Fruit fly (Drosophila melanogaster): Measurements from ENCODE around the gene B-H2.
A peak's percentile ranks its signal among the peaks of the same experiment; 100 is the strongest.

B-H2 gene

DNA sequence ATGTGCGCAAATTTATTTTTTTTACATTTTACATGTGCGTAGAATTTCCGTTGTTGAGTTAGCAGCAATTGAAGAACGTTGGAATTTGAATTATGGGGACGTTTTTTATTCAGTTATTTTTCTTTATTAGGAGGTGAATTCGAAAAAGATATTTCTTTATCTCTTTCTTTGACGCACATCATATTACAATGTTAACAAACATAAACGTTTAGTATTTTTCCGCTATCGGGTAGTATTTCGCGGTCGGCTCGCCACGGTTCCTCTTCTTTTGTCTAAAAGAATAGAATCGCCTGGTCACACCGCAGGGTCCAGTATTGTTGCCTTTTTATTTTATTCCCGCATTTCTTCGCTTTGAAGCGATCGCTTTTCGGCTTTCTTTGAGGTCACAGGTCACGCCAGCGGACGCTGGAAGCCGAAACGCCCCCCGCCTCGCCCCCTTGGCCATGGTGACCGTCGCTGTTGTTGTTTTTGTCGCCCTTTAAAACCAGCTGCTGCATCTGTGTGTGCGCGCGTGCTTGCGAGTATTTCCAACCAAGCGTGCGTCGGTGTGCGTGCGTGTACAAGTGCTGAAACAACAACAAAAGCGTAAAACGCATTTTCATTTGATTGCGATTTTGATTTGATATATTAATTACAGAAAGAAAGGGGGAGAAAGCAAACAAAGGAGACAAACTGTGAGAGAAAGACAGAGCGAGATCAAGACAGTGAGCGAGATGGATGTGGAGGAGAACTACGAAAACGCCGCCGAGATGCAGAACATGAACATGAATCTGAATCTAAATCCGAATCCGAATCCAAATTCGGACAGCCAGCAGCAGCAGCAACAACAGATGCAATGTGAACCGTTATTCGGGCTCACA is 11.9 kb upstream of the B-H2 start (continued):
- TF ChIP-seq Hr78 (GFP tag; optimal IDR thresholded peaks at IDR 0.05) (peak in 1 of 2 experiments; percentile 100), Ets97D (GFP tag; optimal IDR thresholded peaks at IDR 0.05) (peak; percentile 12), pan (optimal IDR thresholded peaks at IDR 0.05) (no peak), pan (GFP tag; optimal IDR thresholded peaks at IDR 0.05 in 1 of 2, IDR thresholded peaks at IDR 0.05 in 1 of 2) (no peak), unc-4 (GFP tag; IDR thresholded peaks at IDR 0.05; ENCODE audit: partially characterized antibody) (no peak), C15 (GFP tag; IDR thresholded peaks at IDR 0.05) (no peak), CG7357 (GFP tag; IDR thresholded peaks at IDR 0.05) (no peak), Atf-2 (GFP tag; optimal IDR thresholded peaks at IDR 0.05) (no peak), ranshi (GFP tag; IDR thresholded peaks at IDR 0.05) (no peak), h (optimal IDR thresholded peaks at IDR 0.05) (no peak), unpg (GFP tag; optimal IDR thresholded peaks at IDR 0.05) (no peak), CG6689 (GFP tag; IDR thresholded peaks at IDR 0.05) (no peak), gfzf (GFP tag; optimal IDR thresholded peaks at IDR 0.05) (peak; percentile 84), Mrtf (GFP tag; IDR thresholded peaks at IDR 0.05) (no peak), Sox102F (GFP tag; optimal IDR thresholded peaks at IDR 0.05) (no peak), CG12659 (GFP tag; optimal IDR thresholded peaks at IDR 0.05) (peak; percentile 1), Hsf (GFP tag; optimal IDR thresholded peaks at IDR 0.05) (no peak), CG12155 (GFP tag; optimal IDR thresholded peaks at IDR 0.05) (no peak), run (tag; optimal IDR thresholded peaks at IDR 0.05) (no peak), dan (GFP tag; IDR thresholded peaks at IDR 0.05) (no peak), CG5245 (GFP tag; optimal IDR thresholded peaks at IDR 0.05) (no peak), dm (GFP tag; optimal IDR thresholded peaks at IDR 0.05) (peak; percentile 18), E2f2 (GFP tag; IDR thresholded peaks at IDR 0.05) (peak; percentile 31), pb (GFP tag; optimal IDR thresholded peaks at IDR 0.05) (no peak), tup (GFP tag; optimal IDR thresholded peaks at IDR 0.05) (no peak), CG6175 (GFP tag; IDR thresholded peaks at IDR 0.05) (no peak), Usf (GFP tag; optimal IDR thresholded peaks at IDR 0.05) (no peak), GATAe (GFP tag; conservative IDR thresholded peaks at IDR 0.05) (no peak), schlank (tag; optimal IDR thresholded peaks at IDR 0.05) (no peak), H15 (GFP tag; IDR thresholded peaks at IDR 0.05) (no peak), CG12391 (tag; optimal IDR thresholded peaks at IDR 0.05) (no peak), zf30C (GFP tag; optimal IDR thresholded peaks at IDR 0.05) (no peak), ash1 (GFP tag; optimal IDR thresholded peaks at IDR 0.05) (no peak), cad (GFP tag; optimal IDR thresholded peaks at IDR 0.05) (no peak), D (optimal IDR thresholded peaks at IDR 0.05) (no peak), D (GFP tag; optimal IDR thresholded peaks at IDR 0.05) (no peak), Taf1 (GFP tag; IDR thresholded peaks at IDR 0.05) (no peak), CG14710 (tag; optimal IDR thresholded peaks at IDR 0.05) (peak; percentile 14), Dek (tag; optimal IDR thresholded peaks at IDR 0.05) (no peak), onecut (GFP tag; IDR thresholded peaks at IDR 0.05) (no peak), Mad (GFP tag; optimal IDR thresholded peaks at IDR 0.05) (no peak), CG1603 (tag; optimal IDR thresholded peaks at IDR 0.05) (no peak), CG14860 (GFP tag; IDR thresholded peaks at IDR 0.05; ENCODE audit: partially characterized antibody) (no peak), sr (GFP tag; IDR thresholded peaks at IDR 0.05) (no peak), Max (GFP tag; optimal IDR thresholded peaks at IDR 0.05) (no peak), luna (GFP tag; optimal IDR thresholded peaks at IDR 0.05) (no peak), Side (GFP tag; optimal IDR thresholded peaks at IDR 0.05) (no peak), pnt (GFP tag; optimal IDR thresholded peaks at IDR 0.05) (no peak), CG34422 (GFP tag; IDR thresholded peaks at IDR 0.05) (peak; percentile 71; the same call in 1 of the 3 replicates), dmrt11E (tag; optimal IDR thresholded peaks at IDR 0.05) (no peak), maf-S (GFP tag; optimal IDR thresholded peaks at IDR 0.05) (no peak)

Measured in whole organism, embryonic.